Worm (Caenorhabditis elegans) whole organism, L4/young adult: ENCODE results near the gene Y97E10AR.3.

Experiments
- W03F9.2 ChIP-seq: fragments of 150-350 bp; optimal IDR thresholded peaks from 2 replicates; lab custom pipeline; 2014; ENCODE audit warnings: missing biosample characterization, missing genetic modification characterization
- dao-5 ChIP-seq: sonication (generic microtip); optimal IDR thresholded peaks from 2 replicates; lab custom pipeline; 2016; ENCODE audit warnings: missing genotype, missing genetic modification characterization, moderate library complexity, missing compliant biosample characterization
- him-1 ChIP-seq: sonication (generic microtip); optimal IDR thresholded peaks from 2 replicates; lab custom pipeline; 2016; ENCODE audit warnings: missing genotype, missing genetic modification reagents, missing genetic modification characterization, missing compliant biosample characterization

Y97E10AR.3 gene

ce11 chrV:8012032-8012431 is 4.7 kb upstream of the Y97E10AR.3 start, which contains the start of gene rpb-9:
rpb-9 (minus strand) TSS chrV:8012345.
- no peak for TF ChIP-seq W03F9.2 (tag; lab: Kevin White, UChicago)
- TF ChIP-seq him-1: no peak
- TF ChIP-seq dao-5 (tag; lab: Kevin White, UChicago): no peak

- no peak for TF ChIP-seq him-1
- TF ChIP-seq W03F9.2 (tag; lab: Kevin White, UChicago): no peak
- no peak for TF ChIP-seq dao-5 (tag; lab: Kevin White, UChicago)
Measured at ce11 chrV:8010846-8011245, 3.5 kb upstream of the Y97E10AR.3 start, which contains the start of gene lmtr-2. lmtr-2 (minus strand) TSS chrV:8011106.

ce11 chrV:8010103-8010502 is 2.8 kb upstream of the Y97E10AR.3 start, which contains the start of gene Y97E10AR.4:
Y97E10AR.4 (minus strand) TSS chrV:8010233.
- no peak for TF ChIP-seq him-1
- TF ChIP-seq W03F9.2 (tag; lab: Kevin White, UChicago): no peak
- no peak for TF ChIP-seq dao-5 (tag; lab: Kevin White, UChicago)

ce11 chrV:8005000-8005399 is 2.3 kb downstream of the Y97E10AR.3 start, which contains the start of gene Y97E10AR.8:
Y97E10AR.8 (plus strand) TSS chrV:8005300.
- TF ChIP-seq dao-5 (tag; lab: Kevin White, UChicago) (no peak), him-1 (no peak), W03F9.2 (tag; lab: Kevin White, UChicago) (no peak)

ce11 chrV:8000929-8001513 is 6.3 kb downstream of the Y97E10AR.3 start, which contains the start of gene Y97E10AR.1:
Y97E10AR.1 (plus strand) TSS chrV:8001463.
- no peak for TF ChIP-seq dao-5 (tag; lab: Kevin White, UChicago)
- TF ChIP-seq him-1: peak; percentile 90
- TF ChIP-seq W03F9.2 (tag; lab: Kevin White, UChicago): peak; percentile 74

ce11 chrV:7995878-7996277 is 11.4 kb downstream of the Y97E10AR.3 start, which contains the start of gene Y97E10AR.2:
Y97E10AR.2 (plus strand) TSS chrV:7996178.
- no peak for TF ChIP-seq him-1
- TF ChIP-seq dao-5 (tag; lab: Kevin White, UChicago): no peak
- TF ChIP-seq W03F9.2 (tag; lab: Kevin White, UChicago): no peak

ce11 chrV:7995165-7995564 is 12.1 kb downstream of the Y97E10AR.3 start:
- no peak for TF ChIP-seq him-1
- no peak for TF ChIP-seq W03F9.2 (tag; lab: Kevin White, UChicago)
- no peak for TF ChIP-seq dao-5 (tag; lab: Kevin White, UChicago)

- TF ChIP-seq W03F9.2 (tag; lab: Kevin White, UChicago) (no peak), him-1 (no peak), dao-5 (tag; lab: Kevin White, UChicago) (no peak)
Measured at ce11 chrV:7994570-7994969, 12.7 kb downstream of the Y97E10AR.3 start, which contains the start of gene ceh-76. ceh-76 (minus strand) TSS chrV:7994670.

- no peak for TF ChIP-seq W03F9.2 (tag; lab: Kevin White, UChicago)
- no peak for TF ChIP-seq him-1
- TF ChIP-seq dao-5 (tag; lab: Kevin White, UChicago): no peak
Measured at ce11 chrV:7985860-7986259, 21.4 kb downstream of the Y97E10AR.3 start, which contains the start of gene Y97E10AL.1. Y97E10AL.1 (plus strand) TSS chrV:7986160.

- no peak for TF ChIP-seq him-1
- peak; percentile 75 for TF ChIP-seq W03F9.2 (tag; lab: Kevin White, UChicago)
Measured at ce11 chrV:7983381-7984052, 23.8 kb downstream of the Y97E10AR.3 start, which contains the start of the genes natb-1 and abhd-12. natb-1 (minus strand) TSS chrV:7983431. abhd-12 (plus strand) TSS chrV:7983879.

- no peak for TF ChIP-seq him-1
Measured at ce11 chrV:7980993-7981595, 26.2 kb downstream of the Y97E10AR.3 start, which contains the start of gene F26D11.1. F26D11.1 (plus strand) TSS chrV:7981545.

ce11 chrV:7980370-7980987 is 26.8 kb downstream of the Y97E10AR.3 start:
- TF ChIP-seq him-1 (peak; percentile 14), dao-5 (tag; lab: Kevin White, UChicago) (no peak)

ce11 chrV:7978798-7979197 is 28.5 kb downstream of the Y97E10AR.3 start:
- TF ChIP-seq dao-5 (tag; lab: Kevin White, UChicago): no peak
- no peak for TF ChIP-seq him-1
- no peak for TF ChIP-seq W03F9.2 (tag; lab: Kevin White, UChicago)
